Fruit fly (Drosophila melanogaster): Measurements from ENCODE around the gene CG33928.

The CG33928 gene

dm6 chr2L:17477710-17478109, 41.3 kb upstream of the CG33928 start, which contains the start of gene cass (continued):
- TF ChIP-seq hbn (GFP tag; IDR thresholded peaks at IDR 0.05; ENCODE audit: partially characterized antibody) = peak; percentile 84
- no peak for TF ChIP-seq Gsc (GFP tag; IDR thresholded peaks at IDR 0.05)
- peak; percentile 60 for TF ChIP-seq row (GFP tag; IDR thresholded peaks at IDR 0.05)
- TF ChIP-seq CG13287 (GFP tag; IDR thresholded peaks at IDR 0.05; ENCODE audit: partially characterized antibody) = peak; percentile 93
- TF ChIP-seq her (GFP tag; optimal IDR thresholded peaks at IDR 0.05) = peak; percentile 38
- peak; percentile 88 for TF ChIP-seq mld (GFP tag; IDR thresholded peaks at IDR 0.05; ENCODE audit: partially characterized antibody)
- peak; percentile 66 for TF ChIP-seq Dp (GFP tag; optimal IDR thresholded peaks at IDR 0.05)
- no peak for TF ChIP-seq Fer2 (tag; optimal IDR thresholded peaks at IDR 0.05)
- peak; percentile 77 for TF ChIP-seq CG9797 (GFP tag; optimal IDR thresholded peaks at IDR 0.05)
- TF ChIP-seq MBD-R2 (GFP tag; IDR thresholded peaks at IDR 0.05) = peak; percentile 72
- TF ChIP-seq CG16813 (GFP tag; IDR thresholded peaks at IDR 0.05; ENCODE audit: partially characterized antibody) = peak; percentile 94
- TF ChIP-seq CG6791 (GFP tag; IDR thresholded peaks at IDR 0.05; ENCODE audit: partially characterized antibody) = peak; percentile 95
- peak; percentile 90 for TF ChIP-seq BEAF-32 (GFP tag; optimal IDR thresholded peaks at IDR 0.05)
- peak; percentile 94 for TF ChIP-seq Opbp (GFP tag; IDR thresholded peaks at IDR 0.05; ENCODE audit: partially characterized antibody)
- peak; percentile 93 for TF ChIP-seq Scr (GFP tag; IDR thresholded peaks at IDR 0.05; ENCODE audit: partially characterized antibody)
- peak; percentile 82 for TF ChIP-seq sna (GFP tag; IDR thresholded peaks at IDR 0.05; ENCODE audit: partially characterized antibody)
- no peak for TF ChIP-seq pfk (GFP tag; optimal IDR thresholded peaks at IDR 0.05)
- TF ChIP-seq Atf-2 (GFP tag; optimal IDR thresholded peaks at IDR 0.05) = no peak
- no peak for TF ChIP-seq Vsx1 (GFP tag; optimal IDR thresholded peaks at IDR 0.05)
- TF ChIP-seq CG12659 (GFP tag; optimal IDR thresholded peaks at IDR 0.05) = peak; percentile 22
- no peak for TF ChIP-seq CG5180 (GFP tag; optimal IDR thresholded peaks at IDR 0.05)
- peak; percentile 86 for TF ChIP-seq Dref (GFP tag; IDR thresholded peaks at IDR 0.05)
- peak; percentile 92 for TF ChIP-seq CG7963 (GFP tag; IDR thresholded peaks at IDR 0.05; ENCODE audit: partially characterized antibody)
- TF ChIP-seq CG2116 (GFP tag; optimal IDR thresholded peaks at IDR 0.05) = peak; percentile 77
- peak; percentile 45 for TF ChIP-seq nerfin-1 (tag; optimal IDR thresholded peaks at IDR 0.05)
- TF ChIP-seq Camta (GFP tag; optimal IDR thresholded peaks at IDR 0.05) = no peak
- peak; percentile 84 for TF ChIP-seq zen2 (GFP tag; IDR thresholded peaks at IDR 0.05; ENCODE audit: partially characterized antibody)
- peak; percentile 86 for TF ChIP-seq Sry-δ (GFP tag; optimal IDR thresholded peaks at IDR 0.05)
- TF ChIP-seq CG7271 (tag; optimal IDR thresholded peaks at IDR 0.05) = peak; percentile 32
- peak; percentile 92 for TF ChIP-seq stwl (tag; optimal IDR thresholded peaks at IDR 0.05)
- no peak for TF ChIP-seq prd (optimal IDR thresholded peaks at IDR 0.05)
- no peak for TF ChIP-seq prd (GFP tag; IDR thresholded peaks at IDR 0.05)
- TF ChIP-seq Bgb (GFP tag; IDR thresholded peaks at IDR 0.05; ENCODE audit: partially characterized antibody) = peak; percentile 94
- peak; percentile 18 for TF ChIP-seq HmgD (GFP tag; optimal IDR thresholded peaks at IDR 0.05)
- TF ChIP-seq gro (GFP tag; optimal IDR thresholded peaks at IDR 0.05) = peak; percentile 15
- peak; percentile 33 for TF ChIP-seq CG15601 (tag; optimal IDR thresholded peaks at IDR 0.05)
- TF ChIP-seq bbx (GFP tag; IDR thresholded peaks at IDR 0.05; ENCODE audit: partially characterized antibody) = peak; percentile 93
- TF ChIP-seq CG11247 (GFP tag; IDR thresholded peaks at IDR 0.05) = no peak
- TF ChIP-seq sd (tag; optimal IDR thresholded peaks at IDR 0.05) = peak; percentile 74
- TF ChIP-seq HLH4C (GFP tag; IDR thresholded peaks at IDR 0.05; ENCODE audit: partially characterized antibody) = peak; percentile 91
- peak; percentile 82 for TF ChIP-seq trem (tag; optimal IDR thresholded peaks at IDR 0.05)
- TF ChIP-seq nerfin-2 (GFP tag; IDR thresholded peaks at IDR 0.05; ENCODE audit: partially characterized antibody) = peak; percentile 65; the same call in 1 of the 2 replicates
- peak; percentile 59 for TF ChIP-seq nmo (GFP tag; optimal IDR thresholded peaks at IDR 0.05)
- no peak for TF ChIP-seq p53 (GFP tag; optimal IDR thresholded peaks at IDR 0.05)
- TF ChIP-seq knrl (GFP tag; IDR thresholded peaks at IDR 0.05; ENCODE audit: partially characterized antibody) = peak; percentile 91
- TF ChIP-seq Myb (GFP tag; optimal IDR thresholded peaks at IDR 0.05) = peak; percentile 88
- TF ChIP-seq CTCF (GFP tag; optimal IDR thresholded peaks at IDR 0.05) = peak; percentile 47
- no peak for TF ChIP-seq dati (GFP tag; IDR thresholded peaks at IDR 0.05)
- TF ChIP-seq CG8089 (GFP tag; optimal IDR thresholded peaks at IDR 0.05) = no peak
